Fruit fly (Drosophila melanogaster): ENCODE measurements around the gene CG7115.

Gene CG7115

dm6 chr2L:7813357-7813756 lies 7.6 kb upstream of the CG7115 start:
- TF ChIP-seq CG11695 (GFP tag; IDR thresholded peaks at IDR 0.05) (0 out of 3 replicates have a peak, but pooled peaks have one; percentile 24), CG32532 (GFP tag; IDR thresholded peaks at IDR 0.05) (peak; percentile 33; the same call in 1 of the 2 replicates), CG12769 (tag; optimal IDR thresholded peaks at IDR 0.05) (peak; percentile 75), dysf (GFP tag; IDR thresholded peaks at IDR 0.05) (peak; percentile 46; the same call in 2 of the 3 replicates), CG15011 (GFP tag; optimal IDR thresholded peaks at IDR 0.05) (peak; percentile 48), dmrt99B (tag; optimal IDR thresholded peaks at IDR 0.05) (peak; percentile 43), CG18599 (GFP tag; optimal IDR thresholded peaks at IDR 0.05) (peak; percentile 85), CG8290 (GFP tag; optimal IDR thresholded peaks at IDR 0.05) (no peak), CG8290 (tag; optimal IDR thresholded peaks at IDR 0.05) (peak in 1 of 2 experiments; percentile 85), CG11247 (GFP tag; IDR thresholded peaks at IDR 0.05) (peak; percentile 70), gro (GFP tag; optimal IDR thresholded peaks at IDR 0.05) (peak; percentile 77), CG9215 (GFP tag; IDR thresholded peaks at IDR 0.05) (peak; percentile 28; the same call in 1 of the 2 replicates), cg (GFP tag; optimal IDR thresholded peaks at IDR 0.05) (peak; percentile 65), CG3065 (GFP tag; optimal IDR thresholded peaks at IDR 0.05) (no peak), CG7839 (tag; optimal IDR thresholded peaks at IDR 0.05) (peak; percentile 11), Atf-2 (GFP tag; optimal IDR thresholded peaks at IDR 0.05) (no peak), ash1 (GFP tag; optimal IDR thresholded peaks at IDR 0.05) (peak; percentile 56), CG8944 (GFP tag; optimal IDR thresholded peaks at IDR 0.05) (no peak), Mes4 (GFP tag; optimal IDR thresholded peaks at IDR 0.05) (no peak), CG17359 (tag; optimal IDR thresholded peaks at IDR 0.05) (peak; percentile 60), bigmax (GFP tag; optimal IDR thresholded peaks at IDR 0.05) (peak; percentile 24), odd (GFP tag; optimal IDR thresholded peaks at IDR 0.05) (peak; percentile 54), unpg (GFP tag; optimal IDR thresholded peaks at IDR 0.05) (peak; percentile 24), CG7357 (GFP tag; IDR thresholded peaks at IDR 0.05) (no peak), scrt (GFP tag; optimal IDR thresholded peaks at IDR 0.05) (peak; percentile 53), Dp (GFP tag; optimal IDR thresholded peaks at IDR 0.05) (no peak), CG3163 (GFP tag; optimal IDR thresholded peaks at IDR 0.05) (no peak), CG12299 (tag; optimal IDR thresholded peaks at IDR 0.05) (peak; percentile 76), Jarid2 (GFP tag; optimal IDR thresholded peaks at IDR 0.05) (peak; percentile 35), CG1792 (GFP tag; optimal IDR thresholded peaks at IDR 0.05) (peak; percentile 67), Eip74EF (GFP tag; optimal IDR thresholded peaks at IDR 0.05) (peak in 1 of 2 experiments; percentile 28), caup (GFP tag; optimal IDR thresholded peaks at IDR 0.05; ENCODE audit: severe bottlenecking) (peak; percentile 52), CG32767 (GFP tag; IDR thresholded peaks at IDR 0.05) (peak; percentile 46; the same call in 1 of the 2 replicates), org-1 (GFP tag; optimal IDR thresholded peaks at IDR 0.05) (peak; percentile 35), CG5180 (GFP tag; optimal IDR thresholded peaks at IDR 0.05) (peak; percentile 32), vvl (GFP tag; IDR thresholded peaks at IDR 0.05) (peak; percentile 49; the same call in 1 of the 2 replicates), Blimp-1 (GFP tag; optimal IDR thresholded peaks at IDR 0.05) (peak; percentile 74), CG7745 (tag; optimal IDR thresholded peaks at IDR 0.05) (peak; percentile 99), gsb-n (tag; optimal IDR thresholded peaks at IDR 0.05) (peak; percentile 22), rib (GFP tag; IDR thresholded peaks at IDR 0.05) (peak; percentile 63; the same call in 1 of the 2 replicates), sens (GFP tag) (peak; percentile 77), CG12391 (tag; optimal IDR thresholded peaks at IDR 0.05) (no peak), Optix (GFP tag; IDR thresholded peaks at IDR 0.05) (no peak), CG34376 (GFP tag; optimal IDR thresholded peaks at IDR 0.05) (peak; percentile 52), NFAT (GFP tag; IDR thresholded peaks at IDR 0.05) (peak; percentile 65; the same call in 1 of the 2 replicates), CG2712 (tag; optimal IDR thresholded peaks at IDR 0.05) (peak; percentile 34), CG6854 (GFP tag; optimal IDR thresholded peaks at IDR 0.05) (peak; percentile 33), insv (GFP tag; optimal IDR thresholded peaks at IDR 0.05) (peak in 1 of 2 experiments; percentile 23), CG8359 (GFP tag; optimal IDR thresholded peaks at IDR 0.05; ENCODE audit: borderline replicate concordance) (peak; percentile 42), jumu (GFP tag; optimal IDR thresholded peaks at IDR 0.05) (no peak)
